Worm (Caenorhabditis elegans) whole organism, late embryonic: Measurements from ENCODE around the gene C01B10.7.

ENCODE experiments used
- ceh-2 ChIP-seq: sonication (generic microtip); optimal IDR thresholded peaks from 2 replicates; lab custom pipeline; 2016; ENCODE audit warnings: missing genotype, missing genetic modification characterization, missing compliant biosample characterization
- ceh-24 ChIP-seq: sonication (generic microtip); optimal IDR thresholded peaks from 2 replicates; lab custom pipeline; 2016; ENCODE audit warnings: mild to moderate bottlenecking, missing genetic modification characterization, missing compliant biosample characterization
- ceh-34 ChIP-seq: sonication (generic microtip); optimal IDR thresholded peaks from 2 replicates; lab custom pipeline; 2016; ENCODE audit warnings: mild to moderate bottlenecking, missing genetic modification characterization, missing compliant biosample characterization
- elt-2 ChIP-seq: sonication (generic microtip); optimal IDR thresholded peaks from 2 replicates; lab custom pipeline; 2016; ENCODE audit warnings: missing genetic modification reagents, missing genetic modification characterization, missing compliant biosample characterization
- hlh-13 ChIP-seq: fragments of 200-800 bp; sonication (Bioruptor generic); optimal IDR thresholded peaks from 2 replicates; lab custom pipeline; 2018; ENCODE audit warnings: mild to moderate bottlenecking, missing genetic modification characterization, missing compliant biosample characterization
- madf-2 ChIP-seq: sonication (generic microtip); optimal IDR thresholded peaks from 2 replicates; lab custom pipeline; 2017; ENCODE audit warnings: missing genetic modification characterization, missing compliant biosample characterization
- sox-2 ChIP-seq: fragments of 200-800 bp; sonication (Bioruptor generic); IDR thresholded peaks from 2 replicates; pipeline ENCODE4 v1.3.6; 2022; ENCODE audit warnings: missing genetic modification reagents, missing genetic modification characterization, missing compliant biosample characterization

DNA sequence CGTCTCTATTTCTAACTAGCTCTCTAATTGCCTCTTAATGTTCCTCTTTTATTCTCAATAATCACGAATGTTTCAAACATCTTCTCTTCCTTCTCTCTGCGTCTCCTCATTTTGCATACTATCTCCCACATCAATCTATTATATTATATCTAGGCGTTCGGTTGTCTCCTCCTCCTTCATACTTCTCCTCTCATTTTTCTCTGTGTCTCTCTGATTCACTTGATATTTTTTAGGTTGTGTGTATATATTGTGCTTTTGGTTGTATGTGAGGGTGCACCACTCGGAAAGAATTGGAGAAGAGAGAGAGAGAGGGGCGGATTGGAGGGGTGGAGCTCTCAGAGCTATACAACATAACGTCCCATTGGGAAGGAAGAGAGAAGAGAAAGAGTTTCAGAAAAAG, 10.3 kb downstream of the C01B10.7 start:
- no peak for TF ChIP-seq hlh-13 (GFP tag; lab: Kevin White, UChicago)
- TF ChIP-seq ceh-24 (tag; lab: Kevin White, UChicago) = no peak
- TF ChIP-seq ceh-34 = peak; percentile 61
- peak; percentile 60 for TF ChIP-seq ceh-2 (tag; lab: Kevin White, UChicago)
- TF ChIP-seq elt-2 (tag; lab: Kevin White, UChicago) = no peak
- TF ChIP-seq sox-2 (GFP tag; lab: Robert Waterston, UW) = no peak
- no peak for TF ChIP-seq madf-2
